Fruit fly (Drosophila melanogaster) whole organism, embryonic: ENCODE results near the gene Tmep.

ENCODE experiments used
- Asciz ChIP-seq: fragments of 200-800 bp; sonication (Bioruptor generic); optimal IDR thresholded peaks from 2 replicates; lab custom pipeline; 2017; ENCODE audit warnings: missing biosample characterization, mild to moderate bottlenecking, missing genetic modification characterization, missing genetic modification reagents
- CG12659 ChIP-seq: fragments of 200-800 bp; sonication (Bioruptor generic); optimal IDR thresholded peaks from 3 replicates; lab custom pipeline; 2017; ENCODE audit warnings: mild to moderate bottlenecking, missing biosample characterization, missing genetic modification reagents, missing genetic modification characterization
- CG13123 ChIP-seq: fragments of 200-800 bp; sonication (Bioruptor generic); optimal IDR thresholded peaks from 2 replicates; lab custom pipeline; 2016; ENCODE audit warnings: missing biosample characterization, missing genetic modification characterization
- CG17385 ChIP-seq: fragments of 200-800 bp; sonication (Bioruptor generic); optimal IDR thresholded peaks from 3 replicates; lab custom pipeline; 2018; ENCODE audit warnings: missing biosample characterization, mild to moderate bottlenecking, missing genetic modification characterization
- CG17612 ChIP-seq: fragments of 200-800 bp; sonication (Bioruptor generic); IDR thresholded peaks from 2 replicates; pipeline ENCODE4 v1.3.6; 2022; ENCODE audit warnings: missing biosample characterization, missing genetic modification characterization
- CG17912 ChIP-seq: fragments of 200-800 bp; sonication (Bioruptor generic); optimal IDR thresholded peaks from 2 replicates; lab custom pipeline; 2018; ENCODE audit warnings: missing biosample characterization, mild to moderate bottlenecking, missing genetic modification characterization
- CG2875 ChIP-seq: fragments of 200-800 bp; sonication (Bioruptor generic); optimal IDR thresholded peaks from 2 replicates; lab custom pipeline; 2017; ENCODE audit warnings: missing biosample characterization, mild to moderate bottlenecking, missing genetic modification characterization, missing genetic modification reagents
- CG2889 ChIP-seq: fragments of 200-800 bp; sonication (Bioruptor generic); IDR thresholded peaks from 3 replicates; pipeline ENCODE4 v1.3.6; 2022; ENCODE audit warnings: missing biosample characterization, missing genetic modification characterization
- CG30431 ChIP-seq: fragments of 200-800 bp; sonication (Bioruptor generic); optimal IDR thresholded peaks from 2 replicates; lab custom pipeline; 2017; ENCODE audit warnings: missing biosample characterization, missing genetic modification characterization
- CG31441 ChIP-seq: fragments of 200-800 bp; sonication (Bioruptor generic); IDR thresholded peaks from 2 replicates; pipeline ENCODE4 v1.3.6; 2022; ENCODE audit warnings: missing biosample characterization, missing genetic modification characterization
- CG32532 ChIP-seq: fragments of 200-800 bp; sonication (Bioruptor generic); IDR thresholded peaks from 2 replicates; pipeline ENCODE4 v1.3.6; 2022; ENCODE audit warnings: missing biosample characterization, missing genetic modification characterization
- CG33213 ChIP-seq: fragments of 200-800 bp; sonication (Bioruptor generic); optimal IDR thresholded peaks from 3 replicates; lab custom pipeline; 2016; ENCODE audit warnings: missing biosample characterization, missing genetic modification characterization
- CG4360 ChIP-seq: fragments of 200-800 bp; sonication (Bioruptor generic); IDR thresholded peaks from 2 replicates; pipeline ENCODE4 v1.3.6; 2022; ENCODE audit warnings: missing biosample characterization, missing genetic modification characterization
- CG43689 ChIP-seq: fragments of 200-800 bp; sonication (Bioruptor generic); IDR thresholded peaks from 2 replicates; pipeline ENCODE4 v1.3.6; 2022; ENCODE audit warnings: missing biosample characterization, missing genetic modification characterization
- CG5245 ChIP-seq: fragments of 200-800 bp; sonication (Bioruptor generic); optimal IDR thresholded peaks from 3 replicates; lab custom pipeline; 2016; ENCODE audit warnings: missing biosample characterization, missing genetic modification characterization
- CG5953 ChIP-seq: fragments of 200-800 bp; sonication (Bioruptor generic); IDR thresholded peaks from 2 replicates; pipeline ENCODE4 v1.3.6; 2022; ENCODE audit warnings: missing biosample characterization, missing genetic modification characterization
- CG6175 ChIP-seq: fragments of 200-800 bp; sonication (Bioruptor generic); IDR thresholded peaks from 3 replicates; pipeline ENCODE4 v1.3.6; 2022; ENCODE audit warnings: missing biosample characterization, missing genetic modification characterization
- CG6654 ChIP-seq: fragments of 200-800 bp; sonication (Bioruptor generic); optimal IDR thresholded peaks from 2 replicates; lab custom pipeline; 2017; ENCODE audit warnings: missing biosample characterization, mild to moderate bottlenecking, missing genetic modification characterization
- CG6854 ChIP-seq: fragments of 200-800 bp; sonication (Bioruptor generic); optimal IDR thresholded peaks from 3 replicates; lab custom pipeline; 2017; ENCODE audit warnings: missing biosample characterization, mild to moderate bottlenecking, missing genetic modification characterization
- CG7271 ChIP-seq: fragments of 200-800 bp; sonication (Bioruptor generic); optimal IDR thresholded peaks from 2 replicates; lab custom pipeline; 2018; ENCODE audit warnings: missing biosample characterization, mild to moderate bottlenecking, missing genetic modification characterization, moderate library complexity
- CG7786 ChIP-seq: fragments of 200-800 bp; sonication (Bioruptor generic); optimal IDR thresholded peaks from 2 replicates; lab custom pipeline; 2016; ENCODE audit warnings: missing biosample characterization, missing genetic modification characterization
- CG7963 ChIP-seq: fragments of 200-800 bp; sonication (Bioruptor generic); IDR thresholded peaks from 3 replicates; pipeline ENCODE4 v1.3.6; 2022; ENCODE audit warnings: missing biosample characterization, missing genetic modification characterization; ENCODE audit not compliant: partially characterized antibody
- CG8290 ChIP-seq, 3 experiments: fragments of 200-800 bp; sonication (Bioruptor generic); optimal IDR thresholded peaks; 2 replicates each; lab custom pipeline; 2016 to 2019; ENCODE audit warnings: missing biosample characterization in 3 of 3, missing genetic modification characterization in 3 of 3, mild to moderate bottlenecking in 2 of 3, moderate library complexity in 1 of 3
- CG8388 ChIP-seq: fragments of 200-800 bp; sonication (Bioruptor generic); optimal IDR thresholded peaks from 2 replicates; lab custom pipeline; 2019; ENCODE audit warnings: missing biosample characterization, mild to moderate bottlenecking, missing genetic modification characterization, moderate library complexity
- CG9876 ChIP-seq: fragments of 200-800 bp; sonication (Bioruptor generic); optimal IDR thresholded peaks from 2 replicates; lab custom pipeline; 2016; ENCODE audit warnings: missing biosample characterization, missing genetic modification characterization
- CTCF ChIP-seq: fragments of 200-800 bp; sonication (Bioruptor generic); optimal IDR thresholded peaks from 2 replicates; lab custom pipeline; 2017; ENCODE audit warnings: missing biosample characterization, mild to moderate bottlenecking, missing genetic modification characterization, moderate library complexity
- CkIIα-i1 ChIP-seq: fragments of 200-800 bp; sonication (Bioruptor generic); IDR thresholded peaks from 2 replicates; pipeline ENCODE4 v1.3.6; 2022; ENCODE audit warnings: missing biosample characterization, missing genetic modification characterization
- Kr ChIP-seq: fragments of 200-800 bp; sonication (Bioruptor generic); optimal IDR thresholded peaks from 2 replicates; lab custom pipeline; 2017; ENCODE audit warnings: missing biosample characterization, mild to moderate bottlenecking, missing genetic modification characterization
- Med ChIP-seq: fragments of 200-800 bp; sonication (Bioruptor generic); peaks from one replicate; lab custom pipeline; 2016; ENCODE audit warnings: missing biosample characterization, missing genetic modification characterization, mild to moderate bottlenecking, inconsistent platforms, moderate library complexity
- Meics ChIP-seq: fragments of 200-800 bp; sonication (Bioruptor generic); optimal IDR thresholded peaks from 2 replicates; lab custom pipeline; 2017; ENCODE audit warnings: missing biosample characterization, mild to moderate bottlenecking, missing genetic modification characterization
- Sox102F ChIP-seq: fragments of 200-800 bp; sonication (Bioruptor generic); optimal IDR thresholded peaks from 2 replicates; lab custom pipeline; 2018; ENCODE audit warnings: missing biosample characterization, mild to moderate bottlenecking, missing genetic modification characterization, moderate library complexity
- Stat92E ChIP-seq, 3 experiments: fragments of >200 bp in 2 of 3; fragments of 200-800 bp in 1 of 3; sonication (Bioruptor generic) in 1 of 3; optimal IDR thresholded peaks; 2 replicates each; lab custom pipeline; 2017 to 2019; ENCODE audit warnings: missing biosample characterization in 3 of 3, missing genetic modification characterization in 3 of 3, mild to moderate bottlenecking in 1 of 3, moderate library complexity in 1 of 3
- az2 ChIP-seq: fragments of 200-800 bp; sonication (Bioruptor generic); optimal IDR thresholded peaks from 3 replicates; lab custom pipeline; 2016; ENCODE audit warnings: missing biosample characterization, missing genetic modification characterization
- bab2 ChIP-seq: fragments of 200-800 bp; sonication (Bioruptor generic); optimal IDR thresholded peaks from 2 replicates; lab custom pipeline; 2016; ENCODE audit warnings: missing biosample characterization, missing genetic modification characterization
- bcd ChIP-seq: fragments of 200-800 bp; sonication (Bioruptor generic); optimal IDR thresholded peaks from 2 replicates; lab custom pipeline; 2017; ENCODE audit warnings: missing biosample characterization, mild to moderate bottlenecking, missing genetic modification characterization
- cwo ChIP-seq: fragments of 200-800 bp; sonication (Bioruptor generic); optimal IDR thresholded peaks from 3 replicates; lab custom pipeline; 2017; ENCODE audit warnings: missing biosample characterization, missing genetic modification characterization, mild to moderate bottlenecking, moderate library complexity, missing genetic modification reagents
- dmrt99B ChIP-seq: fragments of 200-800 bp; sonication (Bioruptor generic); optimal IDR thresholded peaks from 2 replicates; lab custom pipeline; 2018; ENCODE audit warnings: missing biosample characterization, mild to moderate bottlenecking, missing genetic modification characterization, moderate library complexity
- dpn ChIP-seq, 2 experiments: fragments of 200-800 bp; sonication (Bioruptor generic); optimal IDR thresholded peaks; 3 replicates each; lab custom pipeline; 2016; ENCODE audit warnings: missing biosample characterization in 2 of 2, missing genetic modification characterization in 2 of 2
- ftz-f1 ChIP-seq: fragments of 200-800 bp; sonication (Bioruptor generic); optimal IDR thresholded peaks from 2 replicates; lab custom pipeline; 2016; ENCODE audit warnings: missing biosample characterization, missing genetic modification characterization
- fu2 ChIP-seq: fragments of 200-800 bp; sonication (Bioruptor generic); optimal IDR thresholded peaks from 2 replicates; lab custom pipeline; 2016; ENCODE audit warnings: missing biosample characterization, missing genetic modification characterization
- gro ChIP-seq: fragments of 200-800 bp; sonication (Bioruptor generic); optimal IDR thresholded peaks from 2 replicates; lab custom pipeline; 2016; ENCODE audit warnings: missing biosample characterization, missing genetic modification characterization
- hkb ChIP-seq, 2 experiments: fragments of 200-800 bp in 1 of 2; fragments of >200 bp in 1 of 2; sonication (Bioruptor generic) in 1 of 2; IDR thresholded peaks in 1 of 2; optimal IDR thresholded peaks in 1 of 2; 2 replicates each; pipeline versions ENCODE4 v1.3.6 to Lab custom; 2017 to 2022; ENCODE audit warnings: missing biosample characterization in 1 of 2, missing genetic modification characterization in 1 of 2
- nom ChIP-seq: fragments of 200-800 bp; sonication (Bioruptor generic); optimal IDR thresholded peaks from 2 replicates; lab custom pipeline; 2017; ENCODE audit warnings: missing biosample characterization, missing genetic modification characterization, mild to moderate bottlenecking, moderate library complexity, missing genetic modification reagents
- oc ChIP-seq: fragments of 200-800 bp; sonication (Bioruptor generic); optimal IDR thresholded peaks from 2 replicates; lab custom pipeline; 2018; ENCODE audit warnings: missing biosample characterization, mild to moderate bottlenecking, missing genetic modification characterization, moderate library complexity
- org-1 ChIP-seq: fragments of 200-800 bp; sonication (Bioruptor generic); optimal IDR thresholded peaks from 2 replicates; lab custom pipeline; 2017; ENCODE audit warnings: missing biosample characterization, missing genetic modification characterization
- pzg ChIP-seq: fragments of 200-800 bp; sonication (Bioruptor generic); optimal IDR thresholded peaks from 3 replicates; lab custom pipeline; 2018; ENCODE audit warnings: missing biosample characterization, mild to moderate bottlenecking, missing genetic modification characterization, moderate library complexity
- stc ChIP-seq: fragments of 200-800 bp; sonication (Bioruptor generic); IDR thresholded peaks from 2 replicates; pipeline ENCODE4 v1.3.6; 2022; ENCODE audit warnings: missing biosample characterization, missing genetic modification characterization
- stwl ChIP-seq: fragments of 200-800 bp; sonication (Bioruptor generic); optimal IDR thresholded peaks from 3 replicates; lab custom pipeline; 2018; ENCODE audit warnings: missing biosample characterization, mild to moderate bottlenecking, missing genetic modification characterization, moderate library complexity
- toy ChIP-seq: fragments of 200-800 bp; sonication (Bioruptor generic); IDR thresholded peaks from 2 replicates; pipeline ENCODE4 v1.3.6; 2022; ENCODE audit warnings: missing biosample characterization, missing genetic modification characterization
- tup ChIP-seq: fragments of 200-800 bp; sonication (Bioruptor generic); optimal IDR thresholded peaks from 2 replicates; lab custom pipeline; 2016; ENCODE audit warnings: missing biosample characterization, mild to moderate bottlenecking, missing genetic modification characterization, moderate library complexity
- yki ChIP-seq: fragments of >200 bp; optimal IDR thresholded peaks from 3 replicates; lab custom pipeline; 2018

The Tmep gene

DNA sequence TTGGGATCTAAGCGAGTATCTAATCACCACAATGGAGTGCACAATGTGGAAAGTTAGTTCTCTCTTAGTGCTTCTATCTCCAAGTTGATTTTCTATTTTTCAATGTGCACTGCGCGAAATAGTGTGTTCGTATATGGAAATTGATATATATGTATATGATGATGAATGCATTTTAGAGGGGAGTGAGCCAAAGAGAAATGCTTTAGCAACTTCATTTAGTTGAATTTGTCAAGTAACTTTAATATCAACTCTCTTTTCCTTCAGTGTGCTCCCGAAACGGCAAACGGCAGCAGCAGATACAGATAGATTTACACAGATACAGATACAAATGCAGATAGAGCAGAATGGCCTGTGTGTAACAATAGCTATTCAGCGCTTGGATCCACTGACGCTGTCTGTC, 15.0 kb downstream of the Tmep start (continued):
- TF ChIP-seq az2 (peak; percentile 65), CkIIα-i1 (GFP tag; lab: Robert Waterston, UW) (no peak), Asciz (GFP tag; lab: Kevin White, UChicago) (peak; percentile 68), CG7271 (tag; lab: Kevin White, UChicago) (no peak), yki (lab: Kevin White, UChicago) (no peak), CG2875 (peak; percentile 56), CG30431 (GFP tag; lab: Kevin White, UChicago) (peak; percentile 52), hkb (optimal IDR thresholded peaks at IDR 0.05; lab: Kevin White, UChicago) (no peak), hkb (GFP tag; IDR thresholded peaks at IDR 0.05; lab: Robert Waterston, UW) (no peak), gro (no peak), Med (peak; percentile 93), CG8290 (GFP tag; optimal IDR thresholded peaks at IDR 0.05; lab: Kevin White, UChicago) (no peak), CG8290 (tag; optimal IDR thresholded peaks at IDR 0.05; lab: Kevin White, UChicago) (peak in 1 of 2 experiments; percentile 75), CG17612 (GFP tag; lab: Robert Waterston, UW) (no peak), Sox102F (GFP tag; lab: Kevin White, UChicago) (peak; percentile 82), CG17385 (GFP tag; lab: Kevin White, UChicago) (peak; percentile 45), CG17912 (no peak), CG13123 (GFP tag; lab: Kevin White, UChicago) (peak; percentile 23), CG7786 (GFP tag; lab: Kevin White, UChicago) (peak; percentile 26), CG8388 (GFP tag; lab: Kevin White, UChicago) (peak; percentile 62), bcd (GFP tag; lab: Kevin White, UChicago) (peak; percentile 58), nom (GFP tag; lab: Kevin White, UChicago) (no peak), CG7963 (GFP tag; lab: Robert Waterston, UW) (no peak), CG32532 (peak; percentile 49; the same call in 1 of the 2 replicates), oc (tag; lab: Kevin White, UChicago) (peak; percentile 59), pzg (GFP tag; lab: Kevin White, UChicago) (no peak), stc (GFP tag; lab: Robert Waterston, UW) (peak; percentile 58), CG4360 (GFP tag; lab: Robert Waterston, UW) (no peak), Kr (no peak), CG5245 (no peak), CG12659 (peak; percentile 43), CG6175 (GFP tag; lab: Robert Waterston, UW) (no peak), Meics (GFP tag; lab: Kevin White, UChicago) (no peak), CG9876 (GFP tag; lab: Kevin White, UChicago) (peak; percentile 19), toy (GFP tag; lab: Robert Waterston, UW) (no peak), CG6654 (GFP tag; lab: Kevin White, UChicago) (no peak), CG5953 (GFP tag; lab: Robert Waterston, UW) (no peak), tup (GFP tag; lab: Kevin White, UChicago) (no peak), CTCF (GFP tag; lab: Kevin White, UChicago) (no peak), dmrt99B (peak; percentile 62), ftz-f1 (no peak), stwl (tag; lab: Kevin White, UChicago) (no peak), org-1 (peak; percentile 45), dpn (GFP tag; optimal IDR thresholded peaks at IDR 0.05; lab: Kevin White, UChicago) (peak in 1 of 2 experiments; percentile 71), bab2 (GFP tag; lab: Kevin White, UChicago) (peak; percentile 69), CG2889 (GFP tag; lab: Robert Waterston, UW) (no peak), cwo (GFP tag; lab: Kevin White, UChicago) (peak; percentile 24), CG43689 (0 out of 2 replicates have a peak, but pooled peaks have one; percentile 50), fu2 (GFP tag; lab: Kevin White, UChicago) (peak; percentile 25), CG6854 (no peak), CG31441 (GFP tag; lab: Robert Waterston, UW) (peak; percentile 77), CG33213 (no peak), Stat92E (GFP tag; optimal IDR thresholded peaks at IDR 0.05; lab: Kevin White, UChicago) (no peak)
